Fruit fly (Drosophila melanogaster): ENCODE results near the gene CG7203.

DNA sequence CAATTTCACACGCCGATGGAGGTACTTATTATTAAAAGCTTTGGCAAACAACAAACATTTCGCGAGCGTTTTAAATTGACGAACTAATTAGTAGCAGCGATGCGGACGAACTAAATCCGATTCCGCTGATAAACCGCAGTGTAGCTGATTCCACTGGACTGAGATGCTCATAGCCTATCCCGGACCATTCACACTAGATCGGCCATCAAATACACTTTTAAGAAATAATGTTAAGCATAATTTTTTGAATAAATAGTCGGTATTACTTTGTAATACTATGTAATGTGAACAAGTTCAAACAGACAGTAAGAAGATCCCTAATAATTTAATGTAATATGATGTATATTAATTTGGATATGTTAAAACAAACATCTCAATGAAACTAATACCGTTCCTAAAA, 30.3 kb downstream of the CG7203 start, which contains the start of gene CG13794:
- TF ChIP-seq dmrt93B (GFP tag; optimal IDR thresholded peaks at IDR 0.05) (no peak), HLH106 (tag; optimal IDR thresholded peaks at IDR 0.05) (no peak), fru (GFP tag; optimal IDR thresholded peaks at IDR 0.05) (no peak), sage (GFP tag; optimal IDR thresholded peaks at IDR 0.05) (no peak), Jra (GFP tag; optimal IDR thresholded peaks at IDR 0.05) (no peak), psq (GFP tag; optimal IDR thresholded peaks at IDR 0.05) (no peak), Hr78 (GFP tag; optimal IDR thresholded peaks at IDR 0.05) (no peak), usp (GFP tag; optimal IDR thresholded peaks at IDR 0.05) (no peak), Hr83 (GFP tag; optimal IDR thresholded peaks at IDR 0.05; ENCODE audit: poor library complexity, severe bottlenecking) (no peak), OdsH (GFP tag; optimal IDR thresholded peaks at IDR 0.05) (no peak), CG32264 (GFP tag; optimal IDR thresholded peaks at IDR 0.05) (no peak), pan (optimal IDR thresholded peaks at IDR 0.05) (no peak), Myc (optimal IDR thresholded peaks at IDR 0.05) (no peak), jim (GFP tag; optimal IDR thresholded peaks at IDR 0.05) (no peak)
